Worm (Caenorhabditis elegans): ENCODE results near the gene vha-14.

Gene vha-14

ce11 chrIII:9546016-9546659, 38.2 kb downstream of the vha-14 start, which contains the start of gene unc-16:
unc-16 (plus strand) TSS chrIII:9546258.
- no peak for TF ChIP-seq dao-5 (tag; optimal IDR thresholded peaks at IDR 0.05)
- peak; percentile 84 for TF ChIP-seq W03F9.2 (tag; optimal IDR thresholded peaks at IDR 0.05)
- peak; percentile 55 for TF ChIP-seq him-1 (tag; optimal IDR thresholded peaks at IDR 0.05)

ce11 chrIII:9556300-9556699, 48.4 kb downstream of the vha-14 start, which contains the start of gene ZK1098.11:
ZK1098.11 (plus strand) TSS chrIII:9556600.
- TF ChIP-seq W03F9.2 (tag; optimal IDR thresholded peaks at IDR 0.05) (no peak), dao-5 (tag; optimal IDR thresholded peaks at IDR 0.05) (no peak), him-1 (tag; optimal IDR thresholded peaks at IDR 0.05) (no peak)

- no peak for TF ChIP-seq dao-5 (tag; optimal IDR thresholded peaks at IDR 0.05)
- no peak for TF ChIP-seq him-1 (tag; optimal IDR thresholded peaks at IDR 0.05)
- no peak for TF ChIP-seq W03F9.2 (tag; optimal IDR thresholded peaks at IDR 0.05)
Measured at ce11 chrIII:9558463-9558862, 50.6 kb downstream of the vha-14 start, which contains the start of gene C48B4.6. C48B4.6 (minus strand) TSS chrIII:9558563.
